Fruit fly (Drosophila melanogaster): ENCODE results near the gene nudC.

Gene nudC

DNA sequence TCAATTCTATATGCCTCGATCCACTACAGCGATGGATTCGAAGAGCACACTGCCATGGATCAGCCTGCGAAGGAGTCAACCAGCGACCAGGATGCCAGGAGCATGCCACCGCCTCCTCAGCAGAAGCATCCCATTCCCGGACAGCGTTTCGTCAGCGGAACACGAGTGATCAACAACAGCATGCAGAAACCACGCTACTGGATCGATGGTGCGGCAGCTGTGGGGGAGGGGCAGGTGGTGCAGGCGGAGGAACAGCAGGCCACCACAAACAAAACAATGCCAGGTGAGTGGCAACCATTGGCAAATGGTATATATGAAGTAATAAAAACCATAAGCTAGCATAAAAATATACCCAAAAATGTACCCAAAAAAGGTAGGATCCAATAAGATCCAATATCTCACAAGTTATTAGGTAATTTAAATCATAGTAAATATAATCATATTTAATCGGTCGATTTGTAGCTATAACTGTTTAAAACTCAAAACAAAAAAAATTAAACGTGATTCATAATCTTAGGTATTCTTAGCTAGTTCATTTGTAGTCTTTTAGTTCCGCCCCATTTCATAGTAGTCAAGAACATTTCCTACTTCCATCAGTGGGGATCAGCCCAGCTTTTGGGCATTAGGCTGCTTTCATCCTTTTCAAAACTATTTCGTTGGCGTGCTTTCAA, 40.9 kb downstream of the nudC start, which contains the start of gene CG32161:
TSS of gene CG32161 (plus strand) at position 621 of the 671 bp plus-strand sequence.
- TF ChIP-seq CG8119 (GFP tag; IDR thresholded peaks at IDR 0.05), result no peak
- TF ChIP-seq Ets21C (GFP tag; optimal IDR thresholded peaks at IDR 0.05), result no peak
- TF ChIP-seq CG1621 (tag; optimal IDR thresholded peaks at IDR 0.05), result no peak
- no peak for TF ChIP-seq CG6792 (GFP tag; optimal IDR thresholded peaks at IDR 0.05)
- TF ChIP-seq eg (GFP tag; IDR thresholded peaks at IDR 0.05), result no peak
- TF ChIP-seq net (GFP tag; optimal IDR thresholded peaks at IDR 0.05), result no peak
- no peak for TF ChIP-seq CG31627 (GFP tag; optimal IDR thresholded peaks at IDR 0.05)
- no peak for TF ChIP-seq dac (GFP tag; optimal IDR thresholded peaks at IDR 0.05)
- TF ChIP-seq Hr4 (GFP tag; optimal IDR thresholded peaks at IDR 0.05), result no peak

DNA sequence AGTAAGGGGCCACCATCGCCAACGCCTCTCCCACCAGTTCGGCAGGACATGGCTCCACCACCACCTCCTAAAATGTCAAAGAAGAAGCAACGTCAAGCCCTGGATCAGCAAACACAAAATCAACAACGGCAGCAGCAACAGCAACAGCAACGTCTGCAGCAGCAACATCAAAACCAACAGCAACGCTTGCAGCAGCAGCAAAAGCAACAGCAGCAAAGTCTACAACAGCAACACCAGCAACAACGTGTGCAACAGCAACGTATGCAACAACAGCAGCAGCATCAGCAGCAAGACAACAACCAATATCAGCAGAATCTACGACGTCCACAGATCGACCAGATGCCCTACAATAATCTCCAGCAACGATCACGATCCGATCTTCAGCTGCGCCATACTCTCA, 46.8 kb downstream of the nudC start:
- TF ChIP-seq salr (GFP tag; optimal IDR thresholded peaks at IDR 0.05) (no peak), CG8119 (GFP tag; IDR thresholded peaks at IDR 0.05) (no peak), CG34406 (GFP tag; optimal IDR thresholded peaks at IDR 0.05) (no peak), eg (GFP tag; IDR thresholded peaks at IDR 0.05) (no peak), Hr4 (GFP tag; optimal IDR thresholded peaks at IDR 0.05) (no peak), achi (GFP tag; optimal IDR thresholded peaks at IDR 0.05) (no peak), acj6 (GFP tag; optimal IDR thresholded peaks at IDR 0.05) (no peak), CG6276 (GFP tag; optimal IDR thresholded peaks at IDR 0.05) (no peak), Eip78C (GFP tag) (no peak), CG4318 (GFP tag; optimal IDR thresholded peaks at IDR 0.05) (no peak), net (GFP tag; optimal IDR thresholded peaks at IDR 0.05) (no peak)

DNA sequence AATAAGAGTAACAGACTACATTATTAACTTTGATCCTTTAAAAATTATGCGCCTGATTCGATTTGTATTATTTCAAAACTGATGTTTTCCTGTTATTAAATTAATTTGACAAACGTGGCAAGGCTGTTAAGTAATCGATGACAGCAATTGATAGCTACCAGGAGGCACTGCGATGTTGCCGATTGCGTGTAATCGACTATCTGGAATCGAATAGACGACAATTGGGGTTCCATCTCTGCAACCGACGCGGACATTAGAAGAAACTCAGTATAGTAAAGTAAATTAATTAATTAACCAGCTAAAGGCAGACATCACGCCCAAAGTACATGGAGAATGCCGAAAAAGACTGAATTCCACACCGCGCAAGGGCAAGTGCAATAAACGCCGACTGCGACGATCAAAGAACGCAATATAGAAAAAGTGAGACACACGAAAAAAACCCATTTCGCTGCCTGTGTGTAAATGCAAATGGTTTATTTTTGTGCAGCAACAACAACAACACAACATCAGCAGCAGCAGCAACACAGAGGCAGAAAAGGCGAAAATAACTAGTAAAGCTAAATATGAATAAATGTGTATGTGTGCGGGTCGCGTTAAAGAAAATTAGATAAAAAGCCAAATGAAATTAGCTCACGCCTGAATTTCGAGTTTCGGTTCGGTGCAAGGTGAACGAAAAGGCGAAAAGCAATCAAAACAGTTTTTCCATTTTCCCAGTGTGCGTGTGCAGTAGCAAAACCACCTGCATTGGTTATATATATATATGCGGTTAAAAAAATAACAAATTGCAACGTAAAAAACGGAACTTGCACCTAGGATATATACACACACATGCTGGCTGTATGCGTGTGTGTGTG, 49.0 kb downstream of the nudC start, which contains the start of gene sina:
TSS of gene sina (plus strand) at position 219 of the 854 bp plus-strand sequence.
- TF ChIP-seq CG6276 (GFP tag; optimal IDR thresholded peaks at IDR 0.05) (peak; percentile 34), CG6792 (GFP tag; optimal IDR thresholded peaks at IDR 0.05) (no peak), CG8632 (GFP tag; optimal IDR thresholded peaks at IDR 0.05) (no peak), CG1621 (tag; optimal IDR thresholded peaks at IDR 0.05) (no peak), Eip75B (GFP tag; optimal IDR thresholded peaks at IDR 0.05) (no peak), fkh (GFP tag; optimal IDR thresholded peaks at IDR 0.05) (no peak), Hr4 (GFP tag; optimal IDR thresholded peaks at IDR 0.05) (peak; percentile 18), fd59A (GFP tag; optimal IDR thresholded peaks at IDR 0.05) (no peak), Eip93F (GFP tag; optimal IDR thresholded peaks at IDR 0.05) (peak; percentile 4), Sox14 (GFP tag; optimal IDR thresholded peaks at IDR 0.05) (no peak), CG6163 (GFP tag; IDR thresholded peaks at IDR 0.05) (no peak), vri (GFP tag; optimal IDR thresholded peaks at IDR 0.05) (no peak), CG8119 (GFP tag; IDR thresholded peaks at IDR 0.05) (0 out of 3 replicates have a peak, but pooled peaks have one; percentile 11), acj6 (GFP tag; optimal IDR thresholded peaks at IDR 0.05) (no peak), lz (GFP tag; optimal IDR thresholded peaks at IDR 0.05) (no peak), Blimp-1 (GFP tag; optimal IDR thresholded peaks at IDR 0.05) (no peak), Lpt (GFP tag; optimal IDR thresholded peaks at IDR 0.05) (no peak), fd85E (GFP tag; optimal IDR thresholded peaks at IDR 0.05) (no peak), salr (GFP tag; optimal IDR thresholded peaks at IDR 0.05) (no peak), CG3919 (GFP tag; optimal IDR thresholded peaks at IDR 0.05) (no peak), CG3032 (tag; optimal IDR thresholded peaks at IDR 0.05) (peak; percentile 8), CG7368 (GFP tag; optimal IDR thresholded peaks at IDR 0.05) (no peak), achi (GFP tag; optimal IDR thresholded peaks at IDR 0.05) (no peak), eg (GFP tag; IDR thresholded peaks at IDR 0.05) (0 out of 3 replicates have a peak, but pooled peaks have one; percentile 20), CG31627 (GFP tag; optimal IDR thresholded peaks at IDR 0.05) (peak; percentile 2), esn (GFP tag; optimal IDR thresholded peaks at IDR 0.05) (peak; percentile 4), Hr38 (GFP tag; optimal IDR thresholded peaks at IDR 0.05) (no peak), CG10631 (GFP tag; optimal IDR thresholded peaks at IDR 0.05) (no peak), CG32006 (GFP tag; optimal IDR thresholded peaks at IDR 0.05) (peak; percentile 0), net (GFP tag; optimal IDR thresholded peaks at IDR 0.05) (peak; percentile 16)

Data from whole organism, prepupa.